Fruit fly (Drosophila melanogaster) whole organism, embryonic: ENCODE results near the gene CG34244.

Source experiments
- Adf1 ChIP-seq: fragments of 200-800 bp; sonication (Bioruptor generic); IDR thresholded peaks from 2 replicates; pipeline ENCODE4 v1.3.6; 2022; ENCODE audit warnings: missing biosample characterization, missing genetic modification characterization
- B-H2 ChIP-seq: fragments of 200-800 bp; sonication (Bioruptor generic); optimal IDR thresholded peaks from 2 replicates; lab custom pipeline; 2018; ENCODE audit warnings: missing biosample characterization, mild to moderate bottlenecking, missing genetic modification characterization
- Bteb2 ChIP-seq: fragments of 200-800 bp; sonication (Bioruptor generic); optimal IDR thresholded peaks from 2 replicates; lab custom pipeline; 2016; ENCODE audit warnings: missing biosample characterization, missing genetic modification characterization
- CG10147 ChIP-seq: fragments of 200-800 bp; sonication (Bioruptor generic); optimal IDR thresholded peaks from 2 replicates; lab custom pipeline; 2019; ENCODE audit warnings: missing biosample characterization, mild to moderate bottlenecking, missing genetic modification characterization, moderate library complexity
- CG10267 ChIP-seq: fragments of 200-800 bp; sonication (Bioruptor generic); optimal IDR thresholded peaks from 2 replicates; lab custom pipeline; 2018; ENCODE audit warnings: missing biosample characterization, mild to moderate bottlenecking, missing genetic modification characterization, moderate library complexity
- CG10654 ChIP-seq: fragments of 200-800 bp; sonication (Bioruptor generic); optimal IDR thresholded peaks from 2 replicates; lab custom pipeline; 2016; ENCODE audit warnings: missing biosample characterization, missing genetic modification characterization
- CG10979 ChIP-seq: fragments of 200-800 bp; sonication (Bioruptor generic); optimal IDR thresholded peaks from 2 replicates; lab custom pipeline; 2018; ENCODE audit warnings: missing biosample characterization, mild to moderate bottlenecking, missing genetic modification characterization, moderate library complexity
- CG11723 ChIP-seq: fragments of 200-800 bp; sonication (Bioruptor generic); optimal IDR thresholded peaks from 2 replicates; lab custom pipeline; 2017; ENCODE audit warnings: missing biosample characterization, mild to moderate bottlenecking, missing genetic modification characterization
- CG14441 ChIP-seq: fragments of 200-800 bp; sonication (Bioruptor generic); IDR thresholded peaks from 2 replicates; pipeline ENCODE4 v1.3.6; 2022; ENCODE audit warnings: missing biosample characterization, missing genetic modification characterization
- CG15514 ChIP-seq: fragments of 200-800 bp; sonication (Bioruptor generic); optimal IDR thresholded peaks from 3 replicates; lab custom pipeline; 2017; ENCODE audit warnings: missing biosample characterization, missing genetic modification characterization, mild to moderate bottlenecking, moderate library complexity, missing genetic modification reagents
- CG17328 ChIP-seq: fragments of 200-800 bp; sonication (Bioruptor generic); IDR thresholded peaks from 2 replicates; pipeline ENCODE4 v1.3.6; 2022; ENCODE audit warnings: missing biosample characterization, missing genetic modification characterization
- CG17361 ChIP-seq: fragments of 200-800 bp; sonication (Bioruptor generic); IDR thresholded peaks from 3 replicates; pipeline ENCODE4 v1.3.6; 2022; ENCODE audit warnings: missing biosample characterization, missing genetic modification characterization
- CG32767 ChIP-seq: fragments of 200-800 bp; sonication (Bioruptor generic); IDR thresholded peaks from 2 replicates; pipeline ENCODE4 v1.3.6; 2022; ENCODE audit warnings: missing biosample characterization, missing genetic modification characterization
- CG34422 ChIP-seq: fragments of 200-800 bp; sonication (Bioruptor generic); IDR thresholded peaks from 3 replicates; pipeline ENCODE4 v1.3.6; 2022; ENCODE audit warnings: missing biosample characterization, missing genetic modification characterization
- CG4617 ChIP-seq: fragments of 200-800 bp; sonication (Bioruptor generic); optimal IDR thresholded peaks from 3 replicates; lab custom pipeline; 2016; ENCODE audit warnings: missing biosample characterization, missing genetic modification characterization, borderline replicate concordance
- CG5180 ChIP-seq: fragments of 200-800 bp; sonication (Bioruptor generic); optimal IDR thresholded peaks from 3 replicates; lab custom pipeline; 2017; ENCODE audit warnings: missing biosample characterization, missing genetic modification characterization, mild to moderate bottlenecking, moderate library complexity, missing genetic modification reagents
- CG6683 ChIP-seq: fragments of 200-800 bp; sonication (Bioruptor generic); optimal IDR thresholded peaks from 2 replicates; lab custom pipeline; 2017; ENCODE audit warnings: missing biosample characterization, mild to moderate bottlenecking, missing genetic modification characterization, missing genetic modification reagents
- CG6791 ChIP-seq: fragments of 200-800 bp; sonication (Bioruptor generic); IDR thresholded peaks from 3 replicates; pipeline ENCODE4 v1.3.6; 2022; ENCODE audit warnings: missing biosample characterization, missing genetic modification characterization; ENCODE audit not compliant: partially characterized antibody
- CG7357 ChIP-seq: fragments of 200-800 bp; sonication (Bioruptor generic); IDR thresholded peaks from 3 replicates; pipeline ENCODE4 v1.3.6; 2022; ENCODE audit warnings: missing biosample characterization, missing genetic modification characterization
- CG7786 ChIP-seq: fragments of 200-800 bp; sonication (Bioruptor generic); optimal IDR thresholded peaks from 2 replicates; lab custom pipeline; 2016; ENCODE audit warnings: missing biosample characterization, missing genetic modification characterization
- CG7839 ChIP-seq: fragments of 200-800 bp; sonication (Bioruptor generic); optimal IDR thresholded peaks from 3 replicates; lab custom pipeline; 2018; ENCODE audit warnings: missing biosample characterization, mild to moderate bottlenecking, missing genetic modification characterization, moderate library complexity
- CoRest ChIP-seq: fragments of 200-800 bp; sonication (Bioruptor generic); optimal IDR thresholded peaks from 3 replicates; lab custom pipeline; 2018; ENCODE audit warnings: missing biosample characterization, mild to moderate bottlenecking, missing genetic modification characterization, moderate library complexity
- CrebB ChIP-seq: fragments of 200-800 bp; sonication (Bioruptor generic); optimal IDR thresholded peaks from 3 replicates; lab custom pipeline; 2018; ENCODE audit warnings: missing biosample characterization, mild to moderate bottlenecking, missing genetic modification characterization
- Dad ChIP-seq: fragments of 200-800 bp; sonication (Bioruptor generic); optimal IDR thresholded peaks from 3 replicates; lab custom pipeline; 2016; ENCODE audit warnings: missing biosample characterization, missing genetic modification characterization
- Dbx ChIP-seq: fragments of 200-800 bp; sonication (Bioruptor generic); IDR thresholded peaks from 3 replicates; pipeline ENCODE4 v1.3.6; 2022; ENCODE audit warnings: missing biosample characterization, missing genetic modification characterization
- Gsc ChIP-seq: fragments of 200-800 bp; sonication (Bioruptor generic); IDR thresholded peaks from 2 replicates; pipeline ENCODE4 v1.3.6; 2022; ENCODE audit warnings: missing biosample characterization, missing genetic modification characterization
- Hr3 ChIP-seq: fragments of 200-800 bp; sonication (Bioruptor generic); optimal IDR thresholded peaks from 3 replicates; lab custom pipeline; 2016; ENCODE audit warnings: missing biosample characterization, missing genetic modification characterization
- Kr ChIP-seq: fragments of 200-800 bp; sonication (Bioruptor generic); optimal IDR thresholded peaks from 2 replicates; lab custom pipeline; 2017; ENCODE audit warnings: missing biosample characterization, mild to moderate bottlenecking, missing genetic modification characterization
- Lpt ChIP-seq: fragments of >200 bp; optimal IDR thresholded peaks from 2 replicates; lab custom pipeline; 2018; ENCODE audit warnings: missing biosample characterization, missing genetic modification characterization
- MESR4 ChIP-seq: fragments of 200-800 bp; sonication (Bioruptor generic); optimal IDR thresholded peaks from 2 replicates; lab custom pipeline; 2018; ENCODE audit warnings: missing biosample characterization, mild to moderate bottlenecking, missing genetic modification characterization, moderate library complexity
- Stat92E ChIP-seq, 3 experiments: fragments of >200 bp in 2 of 3; fragments of 200-800 bp in 1 of 3; sonication (Bioruptor generic) in 1 of 3; optimal IDR thresholded peaks; 2 replicates each; lab custom pipeline; 2017 to 2019; ENCODE audit warnings: missing biosample characterization in 3 of 3, missing genetic modification characterization in 3 of 3, mild to moderate bottlenecking in 1 of 3, moderate library complexity in 1 of 3
- bab2 ChIP-seq: fragments of 200-800 bp; sonication (Bioruptor generic); optimal IDR thresholded peaks from 2 replicates; lab custom pipeline; 2016; ENCODE audit warnings: missing biosample characterization, missing genetic modification characterization
- bbx ChIP-seq: fragments of 200-800 bp; sonication (Bioruptor generic); IDR thresholded peaks from 2 replicates; pipeline ENCODE4 v1.3.6; 2022; ENCODE audit warnings: missing biosample characterization, missing genetic modification characterization; ENCODE audit not compliant: partially characterized antibody
- bigmax ChIP-seq: fragments of 200-800 bp; sonication (Bioruptor generic); optimal IDR thresholded peaks from 2 replicates; lab custom pipeline; 2018; ENCODE audit warnings: missing biosample characterization, mild to moderate bottlenecking, missing genetic modification characterization
- bsh ChIP-seq, 2 experiments: fragments of 200-800 bp; sonication (Bioruptor generic); optimal IDR thresholded peaks; 2 replicates each; lab custom pipeline; 2017 to 2018; ENCODE audit warnings: mild to moderate bottlenecking in 2 of 2, missing biosample characterization in 2 of 2, missing genetic modification characterization in 2 of 2, moderate library complexity in 1 of 2
- btn ChIP-seq: fragments of 200-800 bp; sonication (Bioruptor generic); optimal IDR thresholded peaks from 2 replicates; lab custom pipeline; 2016; ENCODE audit warnings: missing biosample characterization, missing genetic modification characterization
- cg ChIP-seq: fragments of 200-800 bp; sonication (Bioruptor generic); optimal IDR thresholded peaks from 3 replicates; lab custom pipeline; 2019; ENCODE audit warnings: missing biosample characterization, mild to moderate bottlenecking, missing genetic modification characterization, moderate library complexity
- disco-r ChIP-seq: fragments of 200-800 bp; sonication (Bioruptor generic); optimal IDR thresholded peaks from 2 replicates; lab custom pipeline; 2016; ENCODE audit warnings: missing biosample characterization, missing genetic modification characterization
- dmrt11E ChIP-seq: fragments of 200-800 bp; sonication (Bioruptor generic); optimal IDR thresholded peaks from 3 replicates; lab custom pipeline; 2018; ENCODE audit warnings: missing biosample characterization, mild to moderate bottlenecking, missing genetic modification characterization, moderate library complexity
- eve ChIP-seq, 2 experiments: fragments of >200 bp; optimal IDR thresholded peaks; 2 replicates each; lab custom pipeline; 2017; ENCODE audit warnings: missing biosample characterization in 2 of 2, missing genetic modification characterization in 2 of 2
- gce ChIP-seq: fragments of 200-800 bp; sonication (Bioruptor generic); IDR thresholded peaks from 3 replicates; pipeline ENCODE4 v1.3.6; 2022; ENCODE audit warnings: missing biosample characterization, missing genetic modification characterization
- gfzf ChIP-seq: fragments of 200-800 bp; sonication (Bioruptor generic); optimal IDR thresholded peaks from 2 replicates; lab custom pipeline; 2016; ENCODE audit warnings: missing biosample characterization, mild to moderate bottlenecking, missing genetic modification characterization, moderate library complexity
- jing ChIP-seq: fragments of 200-800 bp; sonication (Bioruptor generic); optimal IDR thresholded peaks from 2 replicates; lab custom pipeline; 2018; ENCODE audit warnings: missing biosample characterization, mild to moderate bottlenecking, missing genetic modification characterization
- nerfin-2 ChIP-seq: fragments of 200-800 bp; sonication (Bioruptor generic); IDR thresholded peaks from 2 replicates; pipeline ENCODE4 v1.3.6; 2022; ENCODE audit warnings: missing biosample characterization, missing genetic modification characterization; ENCODE audit not compliant: partially characterized antibody
- p53 ChIP-seq: fragments of 200-800 bp; sonication (Bioruptor generic); optimal IDR thresholded peaks from 2 replicates; lab custom pipeline; 2016; ENCODE audit warnings: missing biosample characterization, missing genetic modification characterization
- sens ChIP-seq: fragments of 200-800 bp; sonication (Bioruptor generic); peaks from one replicate; lab custom pipeline; 2016; ENCODE audit warnings: missing biosample characterization, missing genetic modification characterization
- sob ChIP-seq: fragments of 200-800 bp; sonication (Bioruptor generic); IDR thresholded peaks from 2 replicates; pipeline ENCODE4 v1.3.6; 2022; ENCODE audit warnings: missing biosample characterization, missing genetic modification characterization
- trh ChIP-seq: fragments of 200-800 bp; sonication (Bioruptor generic); optimal IDR thresholded peaks from 2 replicates; lab custom pipeline; 2016; ENCODE audit warnings: missing biosample characterization, missing genetic modification characterization
- tup ChIP-seq: fragments of 200-800 bp; sonication (Bioruptor generic); optimal IDR thresholded peaks from 2 replicates; lab custom pipeline; 2016; ENCODE audit warnings: missing biosample characterization, mild to moderate bottlenecking, missing genetic modification characterization, moderate library complexity
- yki ChIP-seq: fragments of >200 bp; optimal IDR thresholded peaks from 3 replicates; lab custom pipeline; 2018
- zfh1 ChIP-seq: fragments of 200-800 bp; sonication (Bioruptor generic); IDR thresholded peaks from 3 replicates; pipeline ENCODE4 v1.3.6; 2022; ENCODE audit warnings: missing biosample characterization, missing genetic modification characterization
- zfh2 ChIP-seq: fragments of 200-800 bp; sonication (Bioruptor generic); optimal IDR thresholded peaks from 2 replicates; lab custom pipeline; 2016; ENCODE audit warnings: missing biosample characterization, missing genetic modification characterization

Gene CG34244

DNA sequence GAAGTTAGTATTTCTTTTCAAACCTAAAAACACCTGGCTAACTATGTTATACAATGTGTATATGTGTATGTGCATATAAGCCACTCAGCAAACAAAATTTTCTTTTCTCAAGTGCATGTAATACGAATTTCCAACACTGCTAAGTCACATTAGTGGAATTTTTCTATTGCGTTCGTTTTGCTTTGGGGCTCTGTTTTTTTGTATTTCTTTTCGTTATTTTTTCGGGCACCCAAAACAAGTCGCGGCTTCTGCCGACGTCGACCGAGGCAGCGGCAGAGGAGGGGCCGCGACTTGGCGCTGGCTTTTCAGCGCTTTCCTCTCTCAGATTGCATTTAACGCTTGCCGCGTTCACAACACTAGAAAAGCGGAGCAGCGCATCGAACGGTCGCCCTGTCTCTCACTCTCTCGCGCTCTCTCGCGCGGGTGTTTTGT, 16.3 kb downstream of the CG34244 start (continued):
- TF ChIP-seq B-H2, result no peak
- peak; percentile 18 for TF ChIP-seq sens
- no peak for TF ChIP-seq jing (GFP tag; lab: Kevin White, UChicago)
- no peak for TF ChIP-seq dmrt11E (tag; lab: Kevin White, UChicago)
- TF ChIP-seq tup, result no peak
- TF ChIP-seq Bteb2 (GFP tag; lab: Kevin White, UChicago), result no peak
- no peak for TF ChIP-seq CG7357 (GFP tag; lab: Robert Waterston, UW)
- TF ChIP-seq btn (GFP tag; lab: Kevin White, UChicago), result no peak
- no peak for TF ChIP-seq CG10654
- TF ChIP-seq cg (GFP tag; lab: Kevin White, UChicago), result no peak
- TF ChIP-seq CG32767, result no peak
- no peak for TF ChIP-seq Kr (GFP tag; lab: Kevin White, UChicago)
- TF ChIP-seq MESR4, result no peak
- peak; percentile 30; the same call in 1 of the 3 replicates for TF ChIP-seq gce (GFP tag; lab: Robert Waterston, UW)
- TF ChIP-seq CG17328 (GFP tag; lab: Robert Waterston, UW), result no peak
- no peak for TF ChIP-seq sob (GFP tag; lab: Robert Waterston, UW)
- TF ChIP-seq bab2 (GFP tag; lab: Kevin White, UChicago), result no peak
- TF ChIP-seq CG7786 (GFP tag; lab: Kevin White, UChicago), result no peak
- no peak for TF ChIP-seq CoRest
- peak; percentile 69 for TF ChIP-seq CG10267 (tag; lab: Kevin White, UChicago)
- no peak for TF ChIP-seq zfh1 (GFP tag; lab: Robert Waterston, UW)
- no peak for TF ChIP-seq CG17361 (GFP tag; lab: Robert Waterston, UW)
- no peak for TF ChIP-seq p53
- TF ChIP-seq nerfin-2 (GFP tag; lab: Robert Waterston, UW), result no peak
- TF ChIP-seq trh (GFP tag; lab: Kevin White, UChicago), result no peak
- TF ChIP-seq CG10147, result no peak
- no peak for TF ChIP-seq CG4617
- no peak for TF ChIP-seq zfh2 (GFP tag; lab: Kevin White, UChicago)
- TF ChIP-seq Dad (GFP tag; lab: Kevin White, UChicago), result no peak
- TF ChIP-seq Gsc (GFP tag; lab: Robert Waterston, UW), result no peak
- no peak for TF ChIP-seq CG14441 (GFP tag; lab: Robert Waterston, UW)
- TF ChIP-seq disco-r (GFP tag; lab: Kevin White, UChicago), result no peak
- no peak for TF ChIP-seq CG10979 (tag; lab: Kevin White, UChicago)
- no peak for TF ChIP-seq CG5180 (GFP tag; lab: Kevin White, UChicago)
- peak in 1 of 3 experiments; percentile 35 for TF ChIP-seq Stat92E (GFP tag; optimal IDR thresholded peaks at IDR 0.05; lab: Kevin White, UChicago)
- TF ChIP-seq CG15514 (GFP tag; lab: Kevin White, UChicago), result no peak
- TF ChIP-seq Lpt (GFP tag; lab: Kevin White, UChicago), result no peak
- no peak for TF ChIP-seq Dbx
- TF ChIP-seq CG11723 (GFP tag; lab: Kevin White, UChicago), result no peak
- peak; percentile 91 for TF ChIP-seq Adf1 (GFP tag; lab: Robert Waterston, UW)
- TF ChIP-seq bigmax, result no peak
- TF ChIP-seq yki (lab: Kevin White, UChicago), result peak; percentile 52
- no peak for TF ChIP-seq CrebB
- no peak for TF ChIP-seq CG7839 (tag; lab: Kevin White, UChicago)
- TF ChIP-seq gfzf, result no peak
- no peak for TF ChIP-seq CG6683 (GFP tag; lab: Kevin White, UChicago)
- TF ChIP-seq bbx (GFP tag; lab: Robert Waterston, UW), result peak; percentile 59
- no peak for TF ChIP-seq CG34422 (GFP tag; lab: Robert Waterston, UW)
- TF ChIP-seq Hr3 (GFP tag; lab: Kevin White, UChicago), result no peak
- no peak for TF ChIP-seq eve (GFP tag; optimal IDR thresholded peaks at IDR 0.05; lab: Kevin White, UChicago)
- TF ChIP-seq CG6791 (GFP tag; lab: Robert Waterston, UW), result peak; percentile 55; the same call in 2 of the 3 replicates
- TF ChIP-seq bsh (GFP tag; optimal IDR thresholded peaks at IDR 0.05; lab: Kevin White, UChicago), result no peak
